Worm (Caenorhabditis elegans): Measurements from ENCODE around the gene F40G9.9.

ce11 chrIII:190686-191085, 19.2 kb upstream of the F40G9.9 start, which contains the start of gene cox-17:
- TF ChIP-seq snpc-4 (tag; optimal IDR thresholded peaks at IDR 0.05) (no peak), nhr-77 (tag; optimal IDR thresholded peaks at IDR 0.05) (no peak)

Measured in whole organism, L2 larva.